Fruit fly (Drosophila melanogaster): ENCODE measurements around the gene CG12541.
A peak's percentile ranks its signal among the peaks of the same experiment; 100 is the strongest.

Gene CG12541

DNA sequence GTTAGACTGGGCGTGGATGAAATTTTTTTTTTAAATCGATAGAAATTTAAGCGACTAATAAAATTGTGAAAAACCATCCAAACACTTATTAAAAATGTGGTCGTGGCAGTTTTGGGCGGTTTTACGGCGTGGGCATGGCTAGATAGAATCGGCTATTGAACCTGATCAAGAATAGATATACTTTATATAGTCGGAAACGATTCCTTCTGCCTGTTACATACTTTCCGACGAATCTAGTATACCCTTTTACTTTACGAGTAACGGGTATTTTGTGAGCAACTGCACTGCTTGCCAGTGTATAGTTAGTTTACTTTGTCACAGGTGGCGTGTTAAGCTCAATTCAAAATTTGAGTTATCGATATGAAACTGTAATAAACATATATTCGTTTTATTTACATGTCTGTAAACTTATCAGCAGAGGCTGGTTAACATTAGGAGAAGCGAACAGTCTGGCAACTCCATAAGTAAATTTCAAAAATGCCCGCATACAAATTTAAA lies 50.9 kb downstream of the CG12541 start (continued):
- peak; percentile 89 for TF ChIP-seq Dp (GFP tag; optimal IDR thresholded peaks at IDR 0.05)
- TF ChIP-seq crp (GFP tag; optimal IDR thresholded peaks at IDR 0.05): no peak
- peak; percentile 42 for TF ChIP-seq Meics (GFP tag; optimal IDR thresholded peaks at IDR 0.05)
- TF ChIP-seq grn (GFP tag; optimal IDR thresholded peaks at IDR 0.05): no peak
- peak; percentile 25 for TF ChIP-seq CG3281 (GFP tag; optimal IDR thresholded peaks at IDR 0.05)
- no peak for TF ChIP-seq TFAM (GFP tag; optimal IDR thresholded peaks at IDR 0.05)
- no peak for TF ChIP-seq corto (GFP tag; optimal IDR thresholded peaks at IDR 0.05)
- TF ChIP-seq Bteb2 (GFP tag; optimal IDR thresholded peaks at IDR 0.05): no peak
- TF ChIP-seq luna (GFP tag; optimal IDR thresholded peaks at IDR 0.05): peak; percentile 4
- peak; percentile 11 for TF ChIP-seq CG6765 (GFP tag; optimal IDR thresholded peaks at IDR 0.05)
- TF ChIP-seq CG6175 (GFP tag; IDR thresholded peaks at IDR 0.05): no peak
- 0 out of 2 replicates have a peak, but pooled peaks have one; percentile 6 for TF ChIP-seq gsb (GFP tag; IDR thresholded peaks at IDR 0.05)
- no peak for TF ChIP-seq Atf3 (GFP tag; optimal IDR thresholded peaks at IDR 0.05)
- no peak for TF ChIP-seq eyg (GFP tag; optimal IDR thresholded peaks at IDR 0.05)
- TF ChIP-seq CG15073 (GFP tag; optimal IDR thresholded peaks at IDR 0.05): no peak
- TF ChIP-seq Blimp-1 (GFP tag; optimal IDR thresholded peaks at IDR 0.05): peak; percentile 31
- TF ChIP-seq fd96Cb (tag; optimal IDR thresholded peaks at IDR 0.05): no peak
- no peak for TF ChIP-seq Spps (tag; optimal IDR thresholded peaks at IDR 0.05)
- TF ChIP-seq CG17612 (GFP tag; IDR thresholded peaks at IDR 0.05): no peak; the same call in 1 of the 2 replicates
- TF ChIP-seq Elba2 (GFP tag; optimal IDR thresholded peaks at IDR 0.05): no peak
- no peak for TF ChIP-seq eve (GFP tag; optimal IDR thresholded peaks at IDR 0.05)
- TF ChIP-seq Xrp1 (GFP tag; IDR thresholded peaks at IDR 0.05): peak; percentile 55
- TF ChIP-seq E2f2 (GFP tag; IDR thresholded peaks at IDR 0.05): peak; percentile 94
- peak; percentile 38; the same call in 1 of the 2 replicates for TF ChIP-seq HLH3B (GFP tag; IDR thresholded peaks at IDR 0.05)
- peak; percentile 40 for TF ChIP-seq grau (tag; optimal IDR thresholded peaks at IDR 0.05)
- TF ChIP-seq en (GFP tag; optimal IDR thresholded peaks at IDR 0.05): peak; percentile 44
- peak; percentile 61 for TF ChIP-seq dmrt99B (tag; optimal IDR thresholded peaks at IDR 0.05)
- peak; percentile 96 for TF ChIP-seq Med (GFP tag)
- peak; percentile 15 for TF ChIP-seq CG30020 (tag; optimal IDR thresholded peaks at IDR 0.05)
- TF ChIP-seq shn (GFP tag; optimal IDR thresholded peaks at IDR 0.05): peak; percentile 23
- TF ChIP-seq Jarid2 (GFP tag; optimal IDR thresholded peaks at IDR 0.05): no peak
- TF ChIP-seq HLH54F (GFP tag; optimal IDR thresholded peaks at IDR 0.05): peak; percentile 44
- peak; percentile 35; the same call in 1 of the 2 replicates for TF ChIP-seq Nf-YA (GFP tag; IDR thresholded peaks at IDR 0.05)
- no peak for TF ChIP-seq Hmx (GFP tag; optimal IDR thresholded peaks at IDR 0.05)
- TF ChIP-seq inv (GFP tag; IDR thresholded peaks at IDR 0.05; ENCODE audit: partially characterized antibody): no peak
- TF ChIP-seq CG12769 (tag; optimal IDR thresholded peaks at IDR 0.05): peak; percentile 58
- peak; percentile 89 for TF ChIP-seq gro (GFP tag; optimal IDR thresholded peaks at IDR 0.05)
- TF ChIP-seq da (GFP tag; optimal IDR thresholded peaks at IDR 0.05): no peak
- no peak for TF ChIP-seq tup (GFP tag; optimal IDR thresholded peaks at IDR 0.05)
- TF ChIP-seq lbe (GFP tag; optimal IDR thresholded peaks at IDR 0.05): no peak
- TF ChIP-seq pnt (GFP tag; optimal IDR thresholded peaks at IDR 0.05): peak; percentile 30
- no peak for TF ChIP-seq ATbp (GFP tag; optimal IDR thresholded peaks at IDR 0.05)
- peak in 1 of 2 experiments; percentile 49 for TF ChIP-seq insv (GFP tag; optimal IDR thresholded peaks at IDR 0.05)
- peak; percentile 52; the same call in 1 of the 2 replicates for TF ChIP-seq CG14014 (GFP tag; IDR thresholded peaks at IDR 0.05)
- TF ChIP-seq sens-2 (GFP tag; IDR thresholded peaks at IDR 0.05): peak; percentile 44; the same call in 1 of the 2 replicates
- no peak for TF ChIP-seq Adf1 (GFP tag; IDR thresholded peaks at IDR 0.05)
- TF ChIP-seq lab (GFP tag; optimal IDR thresholded peaks at IDR 0.05): peak; percentile 48
- peak; percentile 48 for TF ChIP-seq Abd-B (GFP tag; optimal IDR thresholded peaks at IDR 0.05)
- TF ChIP-seq Ptx1 (GFP tag; IDR thresholded peaks at IDR 0.05): peak; percentile 57
- no peak for TF ChIP-seq vfl (GFP tag; optimal IDR thresholded peaks at IDR 0.05)
- TF ChIP-seq CG32532 (GFP tag; IDR thresholded peaks at IDR 0.05): peak; percentile 77

Measured in whole organism, embryonic.